Worm (Caenorhabditis elegans): ENCODE measurements around the gene dop-5.

The dop-5 gene

DNA sequence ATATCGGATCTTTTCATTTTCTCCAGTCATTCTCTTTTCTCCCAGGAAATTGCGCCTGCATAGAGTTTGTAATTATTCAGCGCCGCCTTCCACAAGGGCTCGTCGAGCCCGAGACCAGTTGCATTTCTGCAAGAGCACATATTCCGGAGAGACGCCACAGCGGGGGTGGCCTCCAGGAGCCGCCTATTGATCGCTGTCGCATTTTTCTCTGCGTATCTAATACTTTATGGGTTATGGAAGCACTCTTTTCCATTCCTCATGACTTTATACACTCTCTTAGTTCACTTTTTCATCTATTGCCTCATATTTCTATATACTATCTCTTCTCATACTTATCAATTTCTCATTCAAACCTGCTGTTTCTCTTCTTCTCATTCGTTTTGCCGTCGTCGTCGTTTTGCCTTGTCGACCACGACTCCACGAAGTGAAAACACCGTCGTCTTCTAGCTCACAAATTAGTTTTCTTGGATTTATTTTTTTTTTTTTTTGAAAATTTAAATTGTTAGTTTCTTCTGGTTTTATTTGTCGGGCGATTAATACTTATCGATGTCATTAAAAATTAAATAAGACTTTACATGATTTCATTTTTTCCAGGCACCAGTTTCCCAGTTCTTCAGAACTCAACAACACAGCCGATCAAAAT is 9.2 kb upstream of the dop-5 start, which contains the start of gene cnb-1:
Gene cnb-1, plus strand, starts transcription at position 593 of the 643 bp plus-strand sequence.
- no peak for TF ChIP-seq ztf-29 (GFP tag; IDR thresholded peaks at IDR 0.05)
- no peak for TF ChIP-seq klf-2 (GFP tag; conservative IDR thresholded peaks at IDR 0.05)
- no peak for TF ChIP-seq tab-1 (GFP tag; IDR thresholded peaks at IDR 0.05)
- no peak for TF ChIP-seq flt-1 (GFP tag; IDR thresholded peaks at IDR 0.05)
- TF ChIP-seq T22C8.4 (GFP tag; IDR thresholded peaks at IDR 0.05): peak; percentile 63

- no peak for TF ChIP-seq ref-1 (GFP tag; conservative IDR thresholded peaks at IDR 0.05)
- no peak for TF ChIP-seq cog-1 (tag; optimal IDR thresholded peaks at IDR 0.05)
- no peak for TF ChIP-seq tab-1 (GFP tag; IDR thresholded peaks at IDR 0.05)
- TF ChIP-seq ztf-23 (GFP tag; IDR thresholded peaks at IDR 0.05): no peak
- TF ChIP-seq med-1 (GFP tag; optimal IDR thresholded peaks at IDR 0.05; ENCODE audit: insufficient read depth): no peak
- TF ChIP-seq T22C8.4 (GFP tag; IDR thresholded peaks at IDR 0.05): no peak
- TF ChIP-seq klf-2 (GFP tag; conservative IDR thresholded peaks at IDR 0.05): no peak
- TF ChIP-seq ztf-29 (GFP tag; IDR thresholded peaks at IDR 0.05): no peak
- no peak for TF ChIP-seq flt-1 (GFP tag; IDR thresholded peaks at IDR 0.05)
Measured at ce11 chrV:11373918-11374317, 7.9 kb upstream of the dop-5 start.

ce11 chrV:11372284-11372878 is 6.4 kb upstream of the dop-5 start:
- TF ChIP-seq flt-1 (GFP tag; IDR thresholded peaks at IDR 0.05) (no peak), tab-1 (GFP tag; IDR thresholded peaks at IDR 0.05) (no peak), ztf-29 (GFP tag; IDR thresholded peaks at IDR 0.05) (no peak), klf-2 (GFP tag; conservative IDR thresholded peaks at IDR 0.05) (no peak), ztf-23 (GFP tag; IDR thresholded peaks at IDR 0.05) (no peak), T22C8.4 (GFP tag; IDR thresholded peaks at IDR 0.05) (no peak), ref-1 (GFP tag; conservative IDR thresholded peaks at IDR 0.05) (no peak), med-1 (GFP tag; optimal IDR thresholded peaks at IDR 0.05; ENCODE audit: insufficient read depth) (no peak), cog-1 (tag; optimal IDR thresholded peaks at IDR 0.05) (no peak)

ce11 chrV:11363575-11363974 is 2.5 kb downstream of the dop-5 start:
- TF ChIP-seq med-1 (GFP tag; optimal IDR thresholded peaks at IDR 0.05; ENCODE audit: insufficient read depth) (no peak), ztf-29 (GFP tag; IDR thresholded peaks at IDR 0.05) (no peak), tab-1 (GFP tag; IDR thresholded peaks at IDR 0.05) (no peak), ztf-23 (GFP tag; IDR thresholded peaks at IDR 0.05) (no peak), klf-2 (GFP tag; conservative IDR thresholded peaks at IDR 0.05) (no peak), flt-1 (GFP tag; IDR thresholded peaks at IDR 0.05) (no peak), cog-1 (tag; optimal IDR thresholded peaks at IDR 0.05) (no peak), T22C8.4 (GFP tag; IDR thresholded peaks at IDR 0.05) (no peak), ref-1 (GFP tag; conservative IDR thresholded peaks at IDR 0.05) (no peak)

ce11 chrV:11354264-11354663 is 11.8 kb downstream of the dop-5 start:
- TF ChIP-seq tab-1 (GFP tag; IDR thresholded peaks at IDR 0.05) (no peak), cog-1 (tag; optimal IDR thresholded peaks at IDR 0.05) (no peak), ztf-29 (GFP tag; IDR thresholded peaks at IDR 0.05) (no peak)

- TF ChIP-seq ztf-29 (GFP tag; IDR thresholded peaks at IDR 0.05) (no peak), med-1 (GFP tag; optimal IDR thresholded peaks at IDR 0.05; ENCODE audit: insufficient read depth) (no peak), tab-1 (GFP tag; IDR thresholded peaks at IDR 0.05) (no peak), cog-1 (tag; optimal IDR thresholded peaks at IDR 0.05) (no peak)
Measured at ce11 chrV:11352893-11353292, 13.1 kb downstream of the dop-5 start, which contains the start of gene npr-25. Gene npr-25 (minus strand): TSS chrV:11352993.

ce11 chrV:11351263-11351662 is 14.8 kb downstream of the dop-5 start:
- TF ChIP-seq ztf-23 (GFP tag; IDR thresholded peaks at IDR 0.05) (no peak), ref-1 (GFP tag; conservative IDR thresholded peaks at IDR 0.05) (no peak), tab-1 (GFP tag; IDR thresholded peaks at IDR 0.05) (no peak), ztf-29 (GFP tag; IDR thresholded peaks at IDR 0.05) (no peak), flt-1 (GFP tag; IDR thresholded peaks at IDR 0.05) (no peak), cog-1 (tag; optimal IDR thresholded peaks at IDR 0.05) (no peak), med-1 (GFP tag; optimal IDR thresholded peaks at IDR 0.05; ENCODE audit: insufficient read depth) (no peak), klf-2 (GFP tag; conservative IDR thresholded peaks at IDR 0.05) (no peak), T22C8.4 (GFP tag; IDR thresholded peaks at IDR 0.05) (no peak)

DNA sequence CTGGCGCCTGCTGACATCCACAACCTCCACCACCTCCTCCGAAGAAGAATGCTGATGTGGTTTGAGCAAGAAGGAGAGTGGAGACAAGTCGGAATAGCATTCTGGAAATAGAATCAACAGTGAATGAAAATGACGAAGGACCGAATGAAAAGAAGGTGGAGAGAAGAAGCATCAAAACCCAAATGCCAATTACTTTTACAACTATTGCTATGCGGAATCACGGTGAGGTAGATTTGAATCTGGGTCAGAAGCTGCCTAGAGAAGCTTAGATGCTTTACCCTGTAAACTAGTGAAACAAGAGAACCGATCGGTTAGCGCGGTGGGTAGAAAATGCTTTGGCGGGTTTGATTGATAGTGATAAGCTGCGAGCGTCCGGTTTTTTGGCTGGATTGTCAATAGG is 19.1 kb downstream of the dop-5 start, which contains the start of gene grl-7:
Gene grl-7, minus strand, starts transcription at position 101 of the 400 bp plus-strand sequence.
- TF ChIP-seq ref-1 (GFP tag; conservative IDR thresholded peaks at IDR 0.05) (no peak), ztf-29 (GFP tag; IDR thresholded peaks at IDR 0.05) (no peak), tab-1 (GFP tag; IDR thresholded peaks at IDR 0.05) (no peak), cog-1 (tag; optimal IDR thresholded peaks at IDR 0.05) (no peak), klf-2 (GFP tag; conservative IDR thresholded peaks at IDR 0.05) (no peak), med-1 (GFP tag; optimal IDR thresholded peaks at IDR 0.05; ENCODE audit: insufficient read depth) (no peak), T22C8.4 (GFP tag; IDR thresholded peaks at IDR 0.05) (no peak), ztf-23 (GFP tag; IDR thresholded peaks at IDR 0.05) (no peak)

ce11 chrV:11344816-11345336 is 21.2 kb downstream of the dop-5 start:
- TF ChIP-seq T22C8.4 (GFP tag; IDR thresholded peaks at IDR 0.05) (no peak), tab-1 (GFP tag; IDR thresholded peaks at IDR 0.05) (no peak), ztf-29 (GFP tag; IDR thresholded peaks at IDR 0.05) (no peak), ref-1 (GFP tag; conservative IDR thresholded peaks at IDR 0.05) (no peak), flt-1 (GFP tag; IDR thresholded peaks at IDR 0.05) (peak; percentile 53; the same call in 1 of the 2 replicates)

DNA sequence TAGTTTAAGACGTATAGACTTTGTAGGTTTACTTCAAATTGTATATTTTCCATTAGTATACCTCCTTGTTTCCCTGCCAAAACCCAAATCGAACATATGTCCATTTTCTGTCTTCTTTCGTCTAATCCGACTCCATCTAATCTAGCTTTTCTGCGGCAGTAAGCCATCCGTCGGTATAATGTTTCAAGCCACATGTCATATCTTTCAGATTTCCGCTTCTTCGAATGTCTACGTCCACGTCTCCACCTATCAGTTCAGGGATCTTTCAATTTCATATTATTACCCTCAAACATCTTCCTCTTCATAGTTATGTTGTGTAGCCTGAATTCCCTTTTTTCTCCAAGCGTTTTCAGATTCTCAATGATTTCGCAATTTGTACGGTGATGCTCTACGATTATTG is 21.9 kb downstream of the dop-5 start:
- TF ChIP-seq ref-1 (GFP tag; conservative IDR thresholded peaks at IDR 0.05) (no peak), tab-1 (GFP tag; IDR thresholded peaks at IDR 0.05) (no peak), klf-2 (GFP tag; conservative IDR thresholded peaks at IDR 0.05) (no peak), flt-1 (GFP tag; IDR thresholded peaks at IDR 0.05) (no peak), med-1 (GFP tag; optimal IDR thresholded peaks at IDR 0.05; ENCODE audit: insufficient read depth) (no peak), T22C8.4 (GFP tag; IDR thresholded peaks at IDR 0.05) (no peak)
